Worm (Caenorhabditis elegans): Measurements from ENCODE around the gene fipr-15.
A peak's percentile ranks its signal among the peaks of the same experiment; 100 is the strongest.

The fipr-15 gene

ce11 chrIV:10851833-10852232 lies 28.5 kb upstream of the fipr-15 start, which contains the start of gene T11G6.4:
Gene T11G6.4 (minus strand): TSS chrIV:10851933.
- TF ChIP-seq nfyb-1 (GFP tag; IDR thresholded peaks at IDR 0.05), result no peak

ce11 chrIV:10852403-10852802 lies 28.0 kb upstream of the fipr-15 start:
- no peak for TF ChIP-seq nfyb-1 (GFP tag; IDR thresholded peaks at IDR 0.05)
- peak; percentile 25; the same call in 1 of the 2 replicates for TF ChIP-seq hmg-1.2 (GFP tag; IDR thresholded peaks at IDR 0.05)

- TF ChIP-seq cebp-2 (GFP tag; IDR thresholded peaks at IDR 0.05), result no peak
- no peak for TF ChIP-seq nhr-120 (GFP tag; IDR thresholded peaks at IDR 0.05)
- no peak for TF ChIP-seq madf-6 (GFP tag; IDR thresholded peaks at IDR 0.05)
- no peak for TF ChIP-seq chd-7 (tag; optimal IDR thresholded peaks at IDR 0.05)
- no peak for TF ChIP-seq let-607 (tag; optimal IDR thresholded peaks at IDR 0.05)
Observed at ce11 chrIV:10854042-10854441, 26.3 kb upstream of the fipr-15 start.

- TF ChIP-seq xnd-1 (tag; optimal IDR thresholded peaks at IDR 0.05) (no peak), F23B12.7 (tag; optimal IDR thresholded peaks at IDR 0.05; ENCODE audit: insufficient read depth) (no peak), F57C9.4 (tag; optimal IDR thresholded peaks at IDR 0.05) (no peak), bed-1 (GFP tag; IDR thresholded peaks at IDR 0.05) (no peak), attf-6 (GFP tag; IDR thresholded peaks at IDR 0.05) (no peak), tbx-9 (tag; optimal IDR thresholded peaks at IDR 0.05; ENCODE audit: borderline replicate concordance) (no peak), Y53F4B.3 (GFP tag; IDR thresholded peaks at IDR 0.05) (no peak), rec-8 (tag; optimal IDR thresholded peaks at IDR 0.05) (no peak), dox-1 (GFP tag; IDR thresholded peaks at IDR 0.05) (no peak)
Observed at ce11 chrIV:10855049-10855448, 25.3 kb upstream of the fipr-15 start, which contains the start of gene T11G6.3. Gene T11G6.3 (minus strand): TSS chrIV:10855237.

ce11 chrIV:10855946-10856345 lies 24.4 kb upstream of the fipr-15 start:
- peak; percentile 54; the same call in 1 of the 2 replicates for TF ChIP-seq nfyb-1 (GFP tag; IDR thresholded peaks at IDR 0.05)
- TF ChIP-seq madf-10 (tag; optimal IDR thresholded peaks at IDR 0.05), result no peak

- TF ChIP-seq nhr-80 (tag; optimal IDR thresholded peaks at IDR 0.05), result peak; percentile 86
- TF ChIP-seq lir-1 (GFP tag; conservative IDR thresholded peaks at IDR 0.05), result no peak
- TF ChIP-seq madf-8 (GFP tag; conservative IDR thresholded peaks at IDR 0.05), result peak; percentile 97
- TF ChIP-seq cebp-1 (GFP tag; IDR thresholded peaks at IDR 0.05), result peak; percentile 67; the same call in 1 of the 2 replicates
- peak; percentile 85 for TF ChIP-seq cebp-1 (tag; optimal IDR thresholded peaks at IDR 0.05)
- no peak for TF ChIP-seq ztf-6 (GFP tag; IDR thresholded peaks at IDR 0.05)
- peak; percentile 99 for TF ChIP-seq madf-6 (GFP tag; IDR thresholded peaks at IDR 0.05)
- peak; percentile 69 for TF ChIP-seq attf-5 (GFP tag; optimal IDR thresholded peaks at IDR 0.05)
- TF ChIP-seq zfh-2 (GFP tag; conservative IDR thresholded peaks at IDR 0.05), result no peak
- TF ChIP-seq nhr-120 (GFP tag; IDR thresholded peaks at IDR 0.05), result no peak
- TF ChIP-seq efl-1 (GFP tag; optimal IDR thresholded peaks at IDR 0.05), result peak; percentile 49
- peak; percentile 87 for TF ChIP-seq lsl-1 (GFP tag; optimal IDR thresholded peaks at IDR 0.05)
- TF ChIP-seq B0019.2 (GFP tag; conservative IDR thresholded peaks at IDR 0.05), result no peak
- no peak for TF ChIP-seq tbx-9 (tag; optimal IDR thresholded peaks at IDR 0.05; ENCODE audit: borderline replicate concordance)
- peak; percentile 3 for TF ChIP-seq ztf-18 (tag; optimal IDR thresholded peaks at IDR 0.05)
- TF ChIP-seq lag-1 (GFP tag; IDR thresholded peaks at IDR 0.05), result no peak
- TF ChIP-seq let-607 (tag; optimal IDR thresholded peaks at IDR 0.05), result peak; percentile 35 to 78
- TF ChIP-seq dox-1 (GFP tag; IDR thresholded peaks at IDR 0.05), result 0 out of 2 replicates have a peak, but pooled peaks have one; percentile 48
- TF ChIP-seq hlh-12 (tag; optimal IDR thresholded peaks at IDR 0.05), result no peak
- TF ChIP-seq ceh-91 (GFP tag; IDR thresholded peaks at IDR 0.05), result peak; percentile 53; the same call in 1 of the 2 replicates
- TF ChIP-seq bed-2 (GFP tag; IDR thresholded peaks at IDR 0.05), result no peak
- no peak for TF ChIP-seq C17E4.6 (GFP tag; IDR thresholded peaks at IDR 0.05)
- TF ChIP-seq F33H1.4 (GFP tag; IDR thresholded peaks at IDR 0.05), result peak; percentile 89
- no peak for TF ChIP-seq aptf-2 (GFP tag; conservative IDR thresholded peaks at IDR 0.05)
- no peak for TF ChIP-seq sdz-38 (tag; optimal IDR thresholded peaks at IDR 0.05)
- peak; percentile 49; the same call in 1 of the 2 replicates for TF ChIP-seq mcd-1 (GFP tag; IDR thresholded peaks at IDR 0.05)
Observed at ce11 chrIV:10858300-10859016, 21.9 kb upstream of the fipr-15 start, which contains the start of the genes T11G6.2 and hars-1. Gene T11G6.2 (minus strand): TSS chrIV:10858496. Gene hars-1 (plus strand): TSS chrIV:10858957.
